Worm (Caenorhabditis elegans) whole organism, L1 larva: ENCODE results near the gene cld-1.

Experiments used
- fkh-4 ChIP-seq: sonication (generic microtip); optimal IDR thresholded peaks from 2 replicates; lab custom pipeline; 2016; ENCODE audit warnings: missing compliant biosample characterization, missing genetic modification characterization, borderline replicate concordance
- lin-35 ChIP-seq, 2 experiments: fragments of 150-350 bp; optimal IDR thresholded peaks; 2 replicates each; lab custom pipeline; 2014; ENCODE audit warnings: missing biosample characterization in 2 of 2, missing genetic modification characterization in 2 of 2, missing genetic modification reagents in 2 of 2
- mab-9 ChIP-seq: fragments of 200-800 bp; sonication (Bioruptor generic); IDR thresholded peaks from 2 replicates; pipeline ENCODE4 v1.3.6; 2022; ENCODE audit warnings: missing genetic modification reagents, missing genetic modification characterization, missing compliant biosample characterization
- nhr-237 ChIP-seq: fragments of 150-350 bp; optimal IDR thresholded peaks from 2 replicates; lab custom pipeline; 2014; ENCODE audit warnings: missing biosample characterization, missing genetic modification characterization
- nhr-76 ChIP-seq: sonication (generic microtip); optimal IDR thresholded peaks from 2 replicates; lab custom pipeline; 2017; ENCODE audit warnings: missing biosample characterization, missing genetic modification characterization
- nhr-77 ChIP-seq: fragments of 150-350 bp; optimal IDR thresholded peaks from 2 replicates; lab custom pipeline; 2014; ENCODE audit warnings: missing biosample characterization, missing genetic modification characterization
- nhr-84 ChIP-seq: sonication (generic microtip); optimal IDR thresholded peaks from 2 replicates; lab custom pipeline; 2017; ENCODE audit warnings: missing biosample characterization, missing genetic modification characterization
- snu-23 ChIP-seq: sonication (generic microtip); optimal IDR thresholded peaks from 2 replicates; lab custom pipeline; 2016; ENCODE audit warnings: missing genetic modification characterization, missing compliant biosample characterization
- unc-62 ChIP-seq: fragments of 150-350 bp; optimal IDR thresholded peaks from 2 replicates; lab custom pipeline; 2014; ENCODE audit warnings: missing biosample characterization, missing genetic modification reagents, missing genetic modification characterization
- vab-15 ChIP-seq: sonication (generic microtip); optimal IDR thresholded peaks from 2 replicates; lab custom pipeline; 2017; ENCODE audit warnings: missing genotype, mild to moderate bottlenecking, missing genetic modification characterization, missing compliant biosample characterization

DNA sequence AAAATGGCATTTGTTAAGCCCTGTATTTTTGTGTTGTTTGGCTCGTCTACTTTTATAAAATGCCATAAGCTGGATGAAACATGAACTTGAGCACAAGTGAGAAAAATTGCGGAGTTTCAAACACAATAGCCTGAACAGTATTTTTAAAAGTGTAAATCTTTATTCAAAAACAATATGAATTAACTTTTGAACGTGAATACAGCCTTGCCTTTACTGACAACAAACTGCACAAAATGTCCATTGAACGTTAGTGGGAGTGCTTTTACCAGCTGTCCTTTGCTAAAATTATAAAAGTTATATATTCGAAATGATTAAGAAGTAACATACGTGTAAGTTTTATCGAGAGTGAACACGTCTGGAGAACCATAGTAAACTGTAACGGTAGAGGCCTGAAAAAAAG is 31.2 kb upstream of the cld-1 start:
- no peak for TF ChIP-seq fkh-4 (tag; lab: Kevin White, UChicago)
- TF ChIP-seq nhr-84 = no peak
- no peak for TF ChIP-seq lin-35 (GFP tag; optimal IDR thresholded peaks at IDR 0.05; lab: Kevin White, UChicago)
- TF ChIP-seq nhr-237 (tag; lab: Kevin White, UChicago) = no peak
- no peak for TF ChIP-seq unc-62
- no peak for TF ChIP-seq vab-15 (tag; lab: Kevin White, UChicago)
- no peak for TF ChIP-seq nhr-76 (tag; lab: Kevin White, UChicago)
- no peak for TF ChIP-seq mab-9 (GFP tag; lab: Robert Waterston, UW)
- TF ChIP-seq snu-23 (GFP tag; lab: Kevin White, UChicago) = no peak
- no peak for TF ChIP-seq nhr-77 (tag; lab: Kevin White, UChicago)
